Fruit fly (Drosophila melanogaster) whole organism, embryonic: ENCODE results near the gene CG4593.
A peak's percentile ranks its signal among the peaks of the same experiment; 100 is the strongest.

Experiments used
- CG10147 ChIP-seq: fragments of 200-800 bp; sonication (Bioruptor generic); optimal IDR thresholded peaks from 2 replicates; lab custom pipeline; 2019; ENCODE audit warnings: missing biosample characterization, mild to moderate bottlenecking, missing genetic modification characterization, moderate library complexity
- CG10274 ChIP-seq: fragments of 200-800 bp; sonication (Bioruptor generic); optimal IDR thresholded peaks from 3 replicates; lab custom pipeline; 2017; ENCODE audit warnings: missing biosample characterization, mild to moderate bottlenecking, missing genetic modification characterization
- CG10543 ChIP-seq: fragments of 200-800 bp; sonication (Bioruptor generic); optimal IDR thresholded peaks from 3 replicates; lab custom pipeline; 2017; ENCODE audit warnings: missing biosample characterization, mild to moderate bottlenecking, missing genetic modification characterization, moderate library complexity
- CG14667 ChIP-seq: fragments of 200-800 bp; sonication (Bioruptor generic); IDR thresholded peaks from 2 replicates; pipeline ENCODE4 v1.3.6; 2022; ENCODE audit warnings: missing biosample characterization, missing genetic modification characterization
- CG15011 ChIP-seq: fragments of 200-800 bp; sonication (Bioruptor generic); optimal IDR thresholded peaks from 3 replicates; lab custom pipeline; 2018; ENCODE audit warnings: missing biosample characterization, mild to moderate bottlenecking, missing genetic modification characterization
- CG15696 ChIP-seq: fragments of 200-800 bp; sonication (Bioruptor generic); optimal IDR thresholded peaks from 2 replicates; lab custom pipeline; 2019; ENCODE audit warnings: missing biosample characterization, mild to moderate bottlenecking, missing genetic modification characterization, moderate library complexity
- CG17385 ChIP-seq: fragments of 200-800 bp; sonication (Bioruptor generic); optimal IDR thresholded peaks from 3 replicates; lab custom pipeline; 2018; ENCODE audit warnings: missing biosample characterization, mild to moderate bottlenecking, missing genetic modification characterization
- CG33213 ChIP-seq: fragments of 200-800 bp; sonication (Bioruptor generic); optimal IDR thresholded peaks from 3 replicates; lab custom pipeline; 2016; ENCODE audit warnings: missing biosample characterization, missing genetic modification characterization
- CG34376 ChIP-seq: fragments of 200-800 bp; sonication (Bioruptor generic); optimal IDR thresholded peaks from 2 replicates; lab custom pipeline; 2018; ENCODE audit warnings: missing biosample characterization, mild to moderate bottlenecking, missing genetic modification characterization
- CG6254 ChIP-seq: fragments of 200-800 bp; sonication (Bioruptor generic); optimal IDR thresholded peaks from 3 replicates; lab custom pipeline; 2017; ENCODE audit warnings: mild to moderate bottlenecking, missing biosample characterization, missing genetic modification reagents, missing genetic modification characterization
- D19A ChIP-seq: fragments of 200-800 bp; optimal IDR thresholded peaks from 3 replicates; lab custom pipeline; 2019; ENCODE audit warnings: missing biosample characterization, mild to moderate bottlenecking, missing genetic modification characterization, moderate library complexity
- D19B ChIP-seq: fragments of 200-800 bp; sonication (Bioruptor generic); optimal IDR thresholded peaks from 2 replicates; lab custom pipeline; 2017; ENCODE audit warnings: missing biosample characterization, mild to moderate bottlenecking, missing genetic modification characterization
- Doc2 ChIP-seq: fragments of 200-800 bp; sonication (Bioruptor generic); IDR thresholded peaks from 2 replicates; pipeline ENCODE4 v1.3.6; 2022; ENCODE audit warnings: missing biosample characterization, missing genetic modification characterization
- Dref ChIP-seq: fragments of 200-800 bp; sonication (Bioruptor generic); IDR thresholded peaks from 2 replicates; pipeline ENCODE4 v1.3.6; 2022; ENCODE audit warnings: missing biosample characterization, missing genetic modification characterization
- Gsc ChIP-seq: fragments of 200-800 bp; sonication (Bioruptor generic); IDR thresholded peaks from 2 replicates; pipeline ENCODE4 v1.3.6; 2022; ENCODE audit warnings: missing biosample characterization, missing genetic modification characterization
- HmgZ ChIP-seq: fragments of 200-800 bp; sonication (Bioruptor generic); optimal IDR thresholded peaks from 2 replicates; lab custom pipeline; 2018; ENCODE audit warnings: missing biosample characterization, mild to moderate bottlenecking, missing genetic modification characterization
- Hmr ChIP-seq: fragments of 200-800 bp; sonication (Bioruptor generic); optimal IDR thresholded peaks from 3 replicates; lab custom pipeline; 2017; ENCODE audit warnings: mild to moderate bottlenecking, missing biosample characterization, missing genetic modification reagents, missing genetic modification characterization
- Kr ChIP-seq: fragments of 200-800 bp; sonication (Bioruptor generic); optimal IDR thresholded peaks from 2 replicates; lab custom pipeline; 2017; ENCODE audit warnings: missing biosample characterization, mild to moderate bottlenecking, missing genetic modification characterization
- MBD-R2 ChIP-seq: fragments of 200-800 bp; sonication (Bioruptor generic); IDR thresholded peaks from 2 replicates; pipeline ENCODE4 v1.3.6; 2022; ENCODE audit warnings: missing biosample characterization, missing genetic modification characterization
- MTF-1 ChIP-seq: fragments of 200-800 bp; sonication (Bioruptor generic); optimal IDR thresholded peaks from 2 replicates; lab custom pipeline; 2018; ENCODE audit warnings: missing biosample characterization, mild to moderate bottlenecking, missing genetic modification characterization, borderline replicate concordance
- Med ChIP-seq: fragments of 200-800 bp; sonication (Bioruptor generic); peaks from one replicate; lab custom pipeline; 2016; ENCODE audit warnings: missing biosample characterization, missing genetic modification characterization, mild to moderate bottlenecking, inconsistent platforms, moderate library complexity
- NK7.1 ChIP-seq: fragments of 200-800 bp; sonication (Bioruptor generic); optimal IDR thresholded peaks from 3 replicates; lab custom pipeline; 2016; ENCODE audit warnings: missing biosample characterization, missing genetic modification characterization
- Scr ChIP-seq: fragments of 200-800 bp; sonication (Bioruptor generic); IDR thresholded peaks from 2 replicates; pipeline ENCODE4 v1.3.6; 2022; ENCODE audit warnings: missing biosample characterization, missing genetic modification characterization; ENCODE audit not compliant: partially characterized antibody
- Sry-β ChIP-seq: fragments of 200-800 bp; sonication (Bioruptor generic); optimal IDR thresholded peaks from 2 replicates; lab custom pipeline; 2018; ENCODE audit warnings: missing biosample characterization, mild to moderate bottlenecking, missing genetic modification characterization, moderate library complexity
- Trl ChIP-seq, 3 experiments: fragments of >200 bp in 2 of 3; fragments of 200-800 bp in 1 of 3; sonication (Bioruptor generic) in 1 of 3; optimal IDR thresholded peaks; 2 replicates in 1 of 3; 3 replicates in 2 of 3; lab custom pipeline; 2016 to 2017; ENCODE audit warnings: missing biosample characterization in 1 of 3, missing genetic modification characterization in 1 of 3
- Vsx1 ChIP-seq: fragments of 200-800 bp; sonication (Bioruptor generic); optimal IDR thresholded peaks from 2 replicates; lab custom pipeline; 2017; ENCODE audit warnings: missing biosample characterization, mild to moderate bottlenecking, missing genetic modification characterization, missing genetic modification reagents
- bbx ChIP-seq: fragments of 200-800 bp; sonication (Bioruptor generic); IDR thresholded peaks from 2 replicates; pipeline ENCODE4 v1.3.6; 2022; ENCODE audit warnings: missing biosample characterization, missing genetic modification characterization; ENCODE audit not compliant: partially characterized antibody
- eve ChIP-seq, 2 experiments: fragments of >200 bp; optimal IDR thresholded peaks; 2 replicates each; lab custom pipeline; 2017; ENCODE audit warnings: missing biosample characterization in 2 of 2, missing genetic modification characterization in 2 of 2
- fd64A ChIP-seq: fragments of 200-800 bp; sonication (Bioruptor generic); optimal IDR thresholded peaks from 3 replicates; lab custom pipeline; 2018; ENCODE audit warnings: missing biosample characterization, mild to moderate bottlenecking, missing genetic modification characterization
- gfzf ChIP-seq: fragments of 200-800 bp; sonication (Bioruptor generic); optimal IDR thresholded peaks from 2 replicates; lab custom pipeline; 2016; ENCODE audit warnings: missing biosample characterization, mild to moderate bottlenecking, missing genetic modification characterization, moderate library complexity
- grn ChIP-seq: fragments of 200-800 bp; sonication (Bioruptor generic); optimal IDR thresholded peaks from 3 replicates; lab custom pipeline; 2017; ENCODE audit warnings: missing biosample characterization, missing genetic modification characterization
- kah ChIP-seq: fragments of 200-800 bp; sonication (Bioruptor generic); optimal IDR thresholded peaks from 2 replicates; lab custom pipeline; 2018; ENCODE audit warnings: missing biosample characterization, mild to moderate bottlenecking, missing genetic modification characterization
- kni ChIP-seq: fragments of 200-800 bp; sonication (Bioruptor generic); optimal IDR thresholded peaks from 3 replicates; lab custom pipeline; 2017; ENCODE audit warnings: mild to moderate bottlenecking, missing biosample characterization, missing genetic modification reagents, missing genetic modification characterization
- mirr ChIP-seq: fragments of 200-800 bp; sonication (Bioruptor generic); optimal IDR thresholded peaks from 3 replicates; lab custom pipeline; 2018; ENCODE audit warnings: missing biosample characterization, mild to moderate bottlenecking, missing genetic modification characterization
- onecut ChIP-seq: fragments of 200-800 bp; sonication (Bioruptor generic); IDR thresholded peaks from 2 replicates; pipeline ENCODE4 v1.3.6; 2022; ENCODE audit warnings: missing biosample characterization, missing genetic modification characterization
- pfk ChIP-seq: fragments of 200-800 bp; sonication (Bioruptor generic); optimal IDR thresholded peaks from 2 replicates; lab custom pipeline; 2018; ENCODE audit warnings: missing biosample characterization, mild to moderate bottlenecking, missing genetic modification characterization, moderate library complexity
- pros ChIP-seq: fragments of 200-800 bp; sonication (Bioruptor generic); optimal IDR thresholded peaks from 3 replicates; lab custom pipeline; 2019; ENCODE audit warnings: missing biosample characterization, mild to moderate bottlenecking, missing genetic modification characterization, moderate library complexity
- run ChIP-seq: fragments of 200-800 bp; sonication (Bioruptor generic); optimal IDR thresholded peaks from 3 replicates; lab custom pipeline; 2018; ENCODE audit warnings: missing biosample characterization, mild to moderate bottlenecking, missing genetic modification characterization
- sens ChIP-seq: fragments of 200-800 bp; sonication (Bioruptor generic); peaks from one replicate; lab custom pipeline; 2016; ENCODE audit warnings: missing biosample characterization, missing genetic modification characterization
- sqz ChIP-seq: fragments of 200-800 bp; sonication (Bioruptor generic); optimal IDR thresholded peaks from 3 replicates; lab custom pipeline; 2018; ENCODE audit warnings: missing biosample characterization, mild to moderate bottlenecking, missing genetic modification characterization
- sug ChIP-seq: fragments of 200-800 bp; optimal IDR thresholded peaks from 2 replicates; lab custom pipeline; 2019; ENCODE audit warnings: missing biosample characterization, mild to moderate bottlenecking, missing genetic modification characterization, moderate library complexity
- tap ChIP-seq: fragments of 200-800 bp; optimal IDR thresholded peaks from 3 replicates; lab custom pipeline; 2019; ENCODE audit warnings: missing biosample characterization, mild to moderate bottlenecking, missing genetic modification characterization, moderate library complexity
- ttk ChIP-seq: fragments of 200-800 bp; sonication (Bioruptor generic); IDR thresholded peaks from 2 replicates; pipeline ENCODE4 v2.1.2; 2022; ENCODE audit warnings: missing biosample characterization, missing genetic modification characterization
- unpg ChIP-seq: fragments of 200-800 bp; sonication (Bioruptor generic); optimal IDR thresholded peaks from 3 replicates; lab custom pipeline; 2018; ENCODE audit warnings: missing biosample characterization, mild to moderate bottlenecking, missing genetic modification characterization, moderate library complexity
- vnd ChIP-seq: fragments of 200-800 bp; sonication (Bioruptor generic); IDR thresholded peaks from 3 replicates; pipeline ENCODE4 v1.3.6; 2022; ENCODE audit warnings: missing biosample characterization, missing genetic modification characterization; ENCODE audit not compliant: partially characterized antibody
- vvl ChIP-seq: fragments of 200-800 bp; sonication (Bioruptor generic); IDR thresholded peaks from 2 replicates; pipeline ENCODE4 v1.3.6; 2022; ENCODE audit warnings: missing biosample characterization, missing genetic modification characterization
- zf30C ChIP-seq: fragments of 200-800 bp; sonication (Bioruptor generic); optimal IDR thresholded peaks from 3 replicates; lab custom pipeline; 2018; ENCODE audit warnings: missing biosample characterization, mild to moderate bottlenecking, missing genetic modification characterization

CG4593 gene

dm6 chrX:6996130-6996529 is 17.6 kb upstream of the CG4593 start:
- TF ChIP-seq Med (GFP tag; lab: Kevin White, UChicago) (peak; percentile 67), CG6254 (GFP tag; lab: Kevin White, UChicago) (no peak), eve (GFP tag; optimal IDR thresholded peaks at IDR 0.05; lab: Kevin White, UChicago) (peak in 1 of 2 experiments; percentile 2), zf30C (GFP tag; lab: Kevin White, UChicago) (peak; percentile 73), run (tag; lab: Kevin White, UChicago) (no peak), sens (peak; percentile 13), ttk (GFP tag; lab: Robert Waterston, UW) (no peak)
- TF ChIP-seq, all 482 proteins: peak for 4

dm6 chrX:6996965-6997652 is 16.6 kb upstream of the CG4593 start:
- TF ChIP-seq CG34376 (peak; percentile 92), sqz (GFP tag; lab: Kevin White, UChicago) (peak; percentile 47), vvl (GFP tag; lab: Robert Waterston, UW) (no peak), Trl (optimal IDR thresholded peaks at IDR 0.05; lab: Kevin White, UChicago) (peak; percentile 53 to 59), Trl (GFP tag; optimal IDR thresholded peaks at IDR 0.05; lab: Kevin White, UChicago) (no peak), unpg (GFP tag; lab: Kevin White, UChicago) (no peak), kni (GFP tag; lab: Kevin White, UChicago) (peak; percentile 68), bbx (GFP tag; lab: Robert Waterston, UW) (no peak), pros (GFP tag; lab: Kevin White, UChicago) (no peak), sug (tag; lab: Kevin White, UChicago) (peak; percentile 88), gfzf (no peak), Sry-β (GFP tag; lab: Kevin White, UChicago) (no peak), CG15696 (tag; lab: Kevin White, UChicago) (no peak), Gsc (GFP tag; lab: Robert Waterston, UW) (no peak), Scr (GFP tag; lab: Robert Waterston, UW) (no peak), NK7.1 (GFP tag; lab: Kevin White, UChicago) (no peak), fd64A (GFP tag; lab: Kevin White, UChicago) (no peak), grn (GFP tag; lab: Kevin White, UChicago) (peak; percentile 99), pfk (GFP tag; lab: Kevin White, UChicago) (peak; percentile 75), mirr (peak; percentile 96), CG17385 (GFP tag; lab: Kevin White, UChicago) (peak; percentile 83), D19B (GFP tag; lab: Kevin White, UChicago) (no peak), tap (no peak), CG10147 (no peak), Hmr (GFP tag; lab: Kevin White, UChicago) (no peak), vnd (peak; percentile 40; the same call in 2 of the 3 replicates), MTF-1 (GFP tag; lab: Kevin White, UChicago) (no peak), CG10543 (GFP tag; lab: Kevin White, UChicago) (peak; percentile 44), Kr (no peak), CG15011 (no peak), D19A (tag; lab: Kevin White, UChicago) (peak; percentile 8), CG14667 (GFP tag; lab: Robert Waterston, UW) (no peak), onecut (GFP tag; lab: Robert Waterston, UW) (no peak), Doc2 (GFP tag; lab: Robert Waterston, UW) (no peak), CG33213 (GFP tag; lab: Kevin White, UChicago) (no peak), HmgZ (peak; percentile 41), Vsx1 (GFP tag; lab: Kevin White, UChicago) (peak; percentile 57), Dref (GFP tag; lab: Robert Waterston, UW) (no peak), CG10274 (GFP tag; lab: Kevin White, UChicago) (no peak), MBD-R2 (GFP tag; lab: Robert Waterston, UW) (no peak), kah (GFP tag; lab: Kevin White, UChicago) (peak; percentile 66)
